Fruit fly (Drosophila melanogaster): Measurements from ENCODE around the gene CG7714.

DNA sequence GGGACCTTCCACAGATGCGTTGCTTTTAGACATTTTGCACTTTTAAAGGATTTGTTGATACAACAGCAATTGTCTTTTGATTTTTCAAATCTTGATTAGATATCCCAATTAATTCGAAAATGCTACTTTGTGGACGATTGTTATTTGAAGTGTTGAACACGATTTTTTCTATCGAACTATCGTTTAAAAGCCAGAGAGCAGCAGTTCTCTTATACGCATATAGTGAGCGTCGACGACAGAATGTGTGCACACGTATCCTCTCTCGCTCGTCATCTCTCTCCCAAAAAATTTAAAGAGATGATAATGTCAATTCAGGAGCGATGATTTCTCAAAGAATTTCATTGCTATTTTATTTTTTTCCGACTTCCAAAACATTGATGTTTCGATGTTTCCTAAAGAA, 3.7 kb downstream of the CG7714 start, which contains the start of gene CG34283:
- TF ChIP-seq CG8478 (optimal IDR thresholded peaks at IDR 0.05) (no peak), Dll (optimal IDR thresholded peaks at IDR 0.05) (no peak)
